Worm (Caenorhabditis elegans) whole organism, L1 larva: Measurements from ENCODE around the gene npp-1.
A peak's percentile ranks its signal among the peaks of the same experiment; 100 is the strongest.

ENCODE experiments used
- C16A3.4 ChIP-seq: fragments of 150-350 bp; optimal IDR thresholded peaks from 2 replicates; lab custom pipeline; 2014; ENCODE audit warnings: missing biosample characterization, missing genetic modification characterization
- C34B4.2 ChIP-seq: sonication (generic microtip); optimal IDR thresholded peaks from 2 replicates; lab custom pipeline; 2017; ENCODE audit warnings: mild to moderate bottlenecking, missing genetic modification characterization, missing compliant biosample characterization
- Y116A8C.19 ChIP-seq: sonication (generic microtip); optimal IDR thresholded peaks from 2 replicates; lab custom pipeline; 2016; ENCODE audit warnings: missing compliant biosample characterization, missing genetic modification characterization, borderline replicate concordance
- aly-2 ChIP-seq: fragments of 150-350 bp; optimal IDR thresholded peaks from 2 replicates; lab custom pipeline; 2014; ENCODE audit warnings: missing biosample characterization, missing genetic modification characterization
- ceh-63 ChIP-seq: fragments of 200-800 bp; sonication (Bioruptor generic); optimal IDR thresholded peaks from 2 replicates; lab custom pipeline; 2018; ENCODE audit warnings: mild to moderate bottlenecking, missing genetic modification characterization, missing compliant biosample characterization
- ceh-8 ChIP-seq: fragments of 200-800 bp; sonication (Bioruptor generic); optimal IDR thresholded peaks from 2 replicates; lab custom pipeline; 2018; ENCODE audit warnings: mild to moderate bottlenecking, missing genetic modification characterization, moderate library complexity, missing compliant biosample characterization
- ceh-82 ChIP-seq, 3 experiments: fragments of 150-350 bp in 1 of 3; sonication (generic microtip) in 2 of 3; optimal IDR thresholded peaks; 2 replicates each; lab custom pipeline; 2014 to 2017; ENCODE audit warnings: missing biosample characterization in 3 of 3, missing genetic modification characterization in 3 of 3
- ceh-88 ChIP-seq: fragments of 200-800 bp; sonication (Bioruptor generic); IDR thresholded peaks from 2 replicates; pipeline ENCODE4 v1.3.6; 2022; ENCODE audit warnings: missing genetic modification characterization, missing compliant biosample characterization
- ceh-90 ChIP-seq: sonication (generic microtip); optimal IDR thresholded peaks from 2 replicates; lab custom pipeline; 2016; ENCODE audit warnings: missing genetic modification characterization, missing compliant biosample characterization
- efl-3 ChIP-seq: fragments of 200-800 bp; sonication (Bioruptor generic); optimal IDR thresholded peaks from 2 replicates; lab custom pipeline; 2018; ENCODE audit warnings: mild to moderate bottlenecking, missing genetic modification characterization, missing compliant biosample characterization
- egl-27 ChIP-seq, 2 experiments: fragments of 150-350 bp in 1 of 2; sonication (generic microtip); optimal IDR thresholded peaks; 3 replicates each; lab custom pipeline; 2017 to 2018; ENCODE audit warnings: missing biosample characterization in 2 of 2, missing genetic modification characterization in 2 of 2, missing genetic modification reagents in 2 of 2
- elt-2 ChIP-seq: sonication (generic microtip); optimal IDR thresholded peaks from 2 replicates; lab custom pipeline; 2016; ENCODE audit warnings: missing genetic modification characterization, mild to moderate bottlenecking, inconsistent platforms, missing compliant biosample characterization, missing genetic modification reagents
- fkh-10 ChIP-seq: sonication (generic microtip); optimal IDR thresholded peaks from 2 replicates; lab custom pipeline; 2017; ENCODE audit warnings: missing biosample characterization, missing genetic modification reagents, missing genetic modification characterization
- fkh-4 ChIP-seq: sonication (generic microtip); optimal IDR thresholded peaks from 2 replicates; lab custom pipeline; 2016; ENCODE audit warnings: missing compliant biosample characterization, missing genetic modification characterization, borderline replicate concordance
- fkh-8 ChIP-seq: sonication (generic microtip); optimal IDR thresholded peaks from 2 replicates; lab custom pipeline; 2016; ENCODE audit warnings: mild to moderate bottlenecking, missing genetic modification characterization, missing compliant biosample characterization
- hlh-4 ChIP-seq: sonication (generic microtip); optimal IDR thresholded peaks from 2 replicates; lab custom pipeline; 2016; ENCODE audit warnings: mild to moderate bottlenecking, missing genetic modification characterization, missing compliant biosample characterization
- hpl-2 ChIP-seq: fragments of 150-350 bp; optimal IDR thresholded peaks from 2 replicates; lab custom pipeline; 2014; ENCODE audit warnings: missing biosample characterization, missing genetic modification reagents, missing genetic modification characterization
- irx-1 ChIP-seq: sonication (generic microtip); optimal IDR thresholded peaks from 2 replicates; lab custom pipeline; 2016; ENCODE audit warnings: missing genetic modification characterization, missing compliant biosample characterization
- isw-1 ChIP-seq: fragments of 200-800 bp; sonication (Bioruptor generic); IDR thresholded peaks from 2 replicates; pipeline ENCODE4 v1.3.6; 2022; ENCODE audit warnings: missing genetic modification characterization, missing compliant biosample characterization
- jun-1 ChIP-seq: fragments of 150-350 bp; optimal IDR thresholded peaks from 2 replicates; lab custom pipeline; 2014; ENCODE audit warnings: missing biosample characterization, missing genetic modification reagents, missing genetic modification characterization
- lin-14 ChIP-seq: fragments of 200-800 bp; sonication (Bioruptor generic); optimal IDR thresholded peaks from 2 replicates; lab custom pipeline; 2018; ENCODE audit warnings: mild to moderate bottlenecking, missing genetic modification characterization, moderate library complexity, missing compliant biosample characterization
- lin-35 ChIP-seq, 2 experiments: fragments of 150-350 bp; optimal IDR thresholded peaks; 2 replicates each; lab custom pipeline; 2014; ENCODE audit warnings: missing biosample characterization in 2 of 2, missing genetic modification characterization in 2 of 2, missing genetic modification reagents in 2 of 2
- lsy-2 ChIP-seq, 2 experiments: fragments of 150-350 bp; optimal IDR thresholded peaks; 2 replicates each; lab custom pipeline; 2014; ENCODE audit warnings: missing biosample characterization in 2 of 2, missing genetic modification characterization in 2 of 2
- mab-9 ChIP-seq: fragments of 200-800 bp; sonication (Bioruptor generic); IDR thresholded peaks from 2 replicates; pipeline ENCODE4 v1.3.6; 2022; ENCODE audit warnings: missing genetic modification reagents, missing genetic modification characterization, missing compliant biosample characterization
- mdl-1 ChIP-seq, 2 experiments: fragments of 150-350 bp; optimal IDR thresholded peaks; 2 replicates each; lab custom pipeline; 2014 to 2017; ENCODE audit warnings: missing biosample characterization in 2 of 2, missing genetic modification characterization in 2 of 2, inconsistent platforms in 1 of 2
- mep-1 ChIP-seq: fragments of 150-350 bp; optimal IDR thresholded peaks from 2 replicates; lab custom pipeline; 2014; ENCODE audit warnings: missing biosample characterization, missing genetic modification characterization
- nhr-11 ChIP-seq: fragments of 150-350 bp; optimal IDR thresholded peaks from 2 replicates; lab custom pipeline; 2014; ENCODE audit warnings: missing biosample characterization, missing genetic modification characterization
- nhr-12 ChIP-seq: sonication (generic microtip); optimal IDR thresholded peaks from 2 replicates; lab custom pipeline; 2017; ENCODE audit warnings: missing biosample characterization, missing genetic modification characterization
- nhr-20 ChIP-seq: sonication (generic microtip); optimal IDR thresholded peaks from 2 replicates; lab custom pipeline; 2016; ENCODE audit warnings: mild to moderate bottlenecking, missing genetic modification characterization, missing compliant biosample characterization
- nhr-28 ChIP-seq: fragments of 150-350 bp; optimal IDR thresholded peaks from 2 replicates; lab custom pipeline; 2014; ENCODE audit warnings: missing biosample characterization, missing genetic modification characterization
- nhr-47 ChIP-seq: sonication (generic microtip); optimal IDR thresholded peaks from 2 replicates; lab custom pipeline; 2016; ENCODE audit warnings: mild to moderate bottlenecking, missing genetic modification characterization, moderate library complexity, missing compliant biosample characterization
- nhr-71 ChIP-seq: sonication (generic microtip); optimal IDR thresholded peaks from 2 replicates; lab custom pipeline; 2016; ENCODE audit warnings: mild to moderate bottlenecking, missing genetic modification characterization, moderate library complexity, missing compliant biosample characterization
- nhr-77 ChIP-seq: fragments of 150-350 bp; optimal IDR thresholded peaks from 2 replicates; lab custom pipeline; 2014; ENCODE audit warnings: missing biosample characterization, missing genetic modification characterization
- nhr-84 ChIP-seq: sonication (generic microtip); optimal IDR thresholded peaks from 2 replicates; lab custom pipeline; 2017; ENCODE audit warnings: missing biosample characterization, missing genetic modification characterization
- nhr-85 ChIP-seq: sonication (generic microtip); peaks from one replicate; lab custom pipeline; 2016; ENCODE audit warnings: missing genetic modification characterization, inconsistent platforms, missing compliant biosample characterization
- nhr-90 ChIP-seq: sonication (generic microtip); optimal IDR thresholded peaks from 2 replicates; lab custom pipeline; 2016; ENCODE audit warnings: mild to moderate bottlenecking, missing genetic modification characterization, missing compliant biosample characterization; ENCODE audit not compliant: poor library complexity
- pag-3 ChIP-seq: sonication (generic microtip); optimal IDR thresholded peaks from 2 replicates; lab custom pipeline; 2017; ENCODE audit warnings: missing genetic modification characterization, mild to moderate bottlenecking, missing compliant biosample characterization, antibody characterized with exemption, borderline replicate concordance; ENCODE audit not compliant: insufficient read depth
- pax-3 ChIP-seq: fragments of 200-800 bp; sonication (Bioruptor generic); optimal IDR thresholded peaks from 2 replicates; lab custom pipeline; 2018; ENCODE audit warnings: mild to moderate bottlenecking, missing genetic modification characterization, moderate library complexity, missing compliant biosample characterization
- pqm-1 ChIP-seq: sonication (generic microtip); optimal IDR thresholded peaks from 3 replicates; lab custom pipeline; 2017; ENCODE audit warnings: missing biosample characterization, missing genetic modification characterization
- rnt-1 ChIP-seq: sonication (generic microtip); optimal IDR thresholded peaks from 2 replicates; lab custom pipeline; 2016; ENCODE audit warnings: mild to moderate bottlenecking, missing genetic modification characterization, moderate library complexity, missing compliant biosample characterization
- snpc-4 ChIP-seq: fragments of 150-350 bp; optimal IDR thresholded peaks from 2 replicates; lab custom pipeline; 2014; ENCODE audit warnings: missing biosample characterization, missing genetic modification characterization
- snu-23 ChIP-seq: sonication (generic microtip); optimal IDR thresholded peaks from 2 replicates; lab custom pipeline; 2016; ENCODE audit warnings: missing genetic modification characterization, missing compliant biosample characterization
- sptf-1 ChIP-seq: fragments of 150-350 bp; optimal IDR thresholded peaks from 2 replicates; lab custom pipeline; 2014; ENCODE audit warnings: missing biosample characterization, missing genetic modification characterization
- tbx-2 ChIP-seq: sonication (generic microtip); optimal IDR thresholded peaks from 2 replicates; lab custom pipeline; 2016; ENCODE audit warnings: missing genetic modification characterization, missing compliant biosample characterization
- unc-86 ChIP-seq: sonication (generic microtip); optimal IDR thresholded peaks from 2 replicates; lab custom pipeline; 2016; ENCODE audit warnings: missing genetic modification characterization, missing compliant biosample characterization
- unc-98 ChIP-seq: fragments of 200-800 bp; sonication (Bioruptor generic); IDR thresholded peaks from 2 replicates; pipeline ENCODE4 v1.3.6; 2022; ENCODE audit warnings: missing genetic modification characterization, missing compliant biosample characterization
- vab-15 ChIP-seq: sonication (generic microtip); optimal IDR thresholded peaks from 2 replicates; lab custom pipeline; 2017; ENCODE audit warnings: missing genotype, mild to moderate bottlenecking, missing genetic modification characterization, missing compliant biosample characterization
- zag-1 ChIP-seq: fragments of 150-350 bp; optimal IDR thresholded peaks from 2 replicates; lab custom pipeline; 2014; ENCODE audit warnings: missing biosample characterization, missing genetic modification characterization
- ztf-11 ChIP-seq, 2 experiments: sonication (generic microtip); optimal IDR thresholded peaks; 2 replicates each; lab custom pipeline; 2016 to 2017; ENCODE audit warnings: missing genetic modification characterization in 2 of 2, missing biosample characterization in 1 of 2, missing compliant biosample characterization in 1 of 2

The npp-1 gene

ce11 chrIV:9872210-9872609, 13.9 kb downstream of the npp-1 start (continued):
- peak in 1 of 2 experiments; percentile 29 for TF ChIP-seq lsy-2 (tag; optimal IDR thresholded peaks at IDR 0.05; lab: Kevin White, UChicago)
- no peak for TF ChIP-seq tbx-2
- TF ChIP-seq ceh-63 (GFP tag; lab: Kevin White, UChicago): no peak
- peak; percentile 52 for TF ChIP-seq nhr-20 (tag; lab: Kevin White, UChicago)
- no peak for TF ChIP-seq C16A3.4 (tag; lab: Kevin White, UChicago)
- TF ChIP-seq sptf-1 (tag; lab: Kevin White, UChicago): no peak
- no peak for TF ChIP-seq unc-98 (GFP tag; lab: Robert Waterston, UW)
- TF ChIP-seq ceh-90 (tag; lab: Kevin White, UChicago): no peak
- TF ChIP-seq nhr-85: peak; percentile 86
- no peak for TF ChIP-seq jun-1 (tag; lab: Kevin White, UChicago)
- TF ChIP-seq, all 84 proteins: peak for 4

- TF ChIP-seq unc-86 (tag; lab: Kevin White, UChicago) (no peak), rnt-1 (tag; lab: Kevin White, UChicago) (peak; percentile 3), pax-3 (no peak), nhr-71 (peak; percentile 37), vab-15 (tag; lab: Kevin White, UChicago) (no peak), hpl-2 (GFP tag; lab: Kevin White, UChicago) (no peak), irx-1 (tag; lab: Kevin White, UChicago) (no peak), lsy-2 (tag; optimal IDR thresholded peaks at IDR 0.05; lab: Kevin White, UChicago) (peak in 1 of 2 experiments; percentile 11), fkh-4 (tag; lab: Kevin White, UChicago) (no peak), nhr-11 (tag; lab: Kevin White, UChicago) (no peak), ceh-82 (tag; optimal IDR thresholded peaks at IDR 0.05; lab: Kevin White, UChicago) (peak in 1 of 3 experiments; percentile 22), nhr-28 (no peak), fkh-8 (tag; lab: Kevin White, UChicago) (no peak), elt-2 (tag; lab: Kevin White, UChicago) (peak; percentile 39), nhr-12 (tag; lab: Kevin White, UChicago) (no peak), snpc-4 (tag; lab: Kevin White, UChicago) (no peak), mab-9 (GFP tag; lab: Robert Waterston, UW) (no peak), ceh-63 (GFP tag; lab: Kevin White, UChicago) (no peak), isw-1 (GFP tag; lab: Robert Waterston, UW) (no peak), pqm-1 (tag; lab: Kevin White, UChicago) (no peak), ztf-11 (tag; optimal IDR thresholded peaks at IDR 0.05; lab: Kevin White, UChicago) (no peak), ceh-8 (GFP tag; lab: Kevin White, UChicago) (no peak), Y116A8C.19 (tag; lab: Kevin White, UChicago) (no peak), mdl-1 (tag; optimal IDR thresholded peaks at IDR 0.05; lab: Kevin White, UChicago) (no peak), zag-1 (tag; lab: Kevin White, UChicago) (no peak), snu-23 (peak; percentile 8), efl-3 (GFP tag; lab: Kevin White, UChicago) (no peak), C16A3.4 (tag; lab: Kevin White, UChicago) (no peak), nhr-90 (tag; lab: Kevin White, UChicago) (no peak), pag-3 (tag; lab: Kevin White, UChicago) (no peak), egl-27 (tag; optimal IDR thresholded peaks at IDR 0.05; lab: Kevin White, UChicago) (no peak), C34B4.2 (tag; lab: Kevin White, UChicago) (no peak), nhr-77 (tag; lab: Kevin White, UChicago) (no peak), fkh-10 (GFP tag; lab: Kevin White, UChicago) (no peak), lin-35 (GFP tag; optimal IDR thresholded peaks at IDR 0.05; lab: Kevin White, UChicago) (peak in 1 of 2 experiments; percentile 26), lin-14 (GFP tag; lab: Kevin White, UChicago) (peak; percentile 64), nhr-47 (tag; lab: Kevin White, UChicago) (no peak), mep-1 (tag; lab: Kevin White, UChicago) (peak; percentile 14), aly-2 (tag; lab: Kevin White, UChicago) (no peak), ceh-88 (no peak), nhr-84 (tag; lab: Kevin White, UChicago) (no peak), hlh-4 (tag; lab: Kevin White, UChicago) (no peak), jun-1 (tag; lab: Kevin White, UChicago) (no peak)
These were observed 14.5 kb downstream of the npp-1 start for ce11 chrIV:9872786-9873185.
